Worm (Caenorhabditis elegans): ENCODE measurements around the gene M6.4.

M6.4 gene

ce11 chrX:645589-645988, 16.6 kb downstream of the M6.4 start:
- TF ChIP-seq nhr-90 (tag; optimal IDR thresholded peaks at IDR 0.05; ENCODE audit: poor library complexity) (peak; percentile 19), fkh-4 (tag; optimal IDR thresholded peaks at IDR 0.05; ENCODE audit: borderline replicate concordance) (no peak), elt-2 (tag; optimal IDR thresholded peaks at IDR 0.05) (peak; percentile 73), lin-35 (GFP tag; optimal IDR thresholded peaks at IDR 0.05) (peak in 1 of 2 experiments; percentile 11)

- TF ChIP-seq unc-86 (tag; optimal IDR thresholded peaks at IDR 0.05) (no peak), elt-2 (tag; optimal IDR thresholded peaks at IDR 0.05) (peak; percentile 19), pqm-1 (tag; optimal IDR thresholded peaks at IDR 0.05) (no peak), mep-1 (tag; optimal IDR thresholded peaks at IDR 0.05) (no peak), zip-4 (GFP tag; optimal IDR thresholded peaks at IDR 0.05) (no peak)
Measured at ce11 chrX:646493-646892, 17.5 kb downstream of the M6.4 start.

- TF ChIP-seq elt-2 (tag; optimal IDR thresholded peaks at IDR 0.05) (peak; percentile 42), nhr-47 (tag; optimal IDR thresholded peaks at IDR 0.05) (no peak), nhr-12 (tag; optimal IDR thresholded peaks at IDR 0.05) (no peak), lin-35 (GFP tag; optimal IDR thresholded peaks at IDR 0.05) (peak in 1 of 2 experiments; percentile 24), lsy-2 (tag; optimal IDR thresholded peaks at IDR 0.05) (no peak), efl-1 (optimal IDR thresholded peaks at IDR 0.05) (no peak), efl-1 (GFP tag; optimal IDR thresholded peaks at IDR 0.05 in 1 of 2) (peak in 1 of 2 experiments; percentile 79)
Measured at ce11 chrX:651616-652015, 22.6 kb downstream of the M6.4 start.

- TF ChIP-seq ets-5 (GFP tag; IDR thresholded peaks at IDR 0.05) = no peak
- no peak for TF ChIP-seq fkh-4 (tag; optimal IDR thresholded peaks at IDR 0.05; ENCODE audit: borderline replicate concordance)
- TF ChIP-seq nhr-47 (tag; optimal IDR thresholded peaks at IDR 0.05) = no peak
- TF ChIP-seq mep-1 (tag; optimal IDR thresholded peaks at IDR 0.05) = no peak
- TF ChIP-seq elt-2 (tag; optimal IDR thresholded peaks at IDR 0.05) = no peak
- TF ChIP-seq fkh-10 (GFP tag; optimal IDR thresholded peaks at IDR 0.05) = no peak
- no peak for TF ChIP-seq ceh-82 (tag; optimal IDR thresholded peaks at IDR 0.05)
- TF ChIP-seq C04F5.9 (tag; optimal IDR thresholded peaks at IDR 0.05) = no peak
- no peak for TF ChIP-seq nhr-237 (tag; optimal IDR thresholded peaks at IDR 0.05)
- no peak for TF ChIP-seq nhr-85 (tag)
Measured at ce11 chrX:654804-655203, 25.8 kb downstream of the M6.4 start, which contains the start of gene ifc-2. Gene ifc-2 (minus strand): TSS chrX:654904.

- TF ChIP-seq fkh-4 (tag; optimal IDR thresholded peaks at IDR 0.05; ENCODE audit: borderline replicate concordance) = no peak
- no peak for TF ChIP-seq nhr-12 (tag; optimal IDR thresholded peaks at IDR 0.05)
- no peak for TF ChIP-seq fos-1 (tag; optimal IDR thresholded peaks at IDR 0.05)
- TF ChIP-seq nhr-11 (tag; optimal IDR thresholded peaks at IDR 0.05) = no peak
Measured at ce11 chrX:655884-656283, 26.9 kb downstream of the M6.4 start, which contains the start of gene lpr-7. Gene lpr-7 (plus strand): TSS chrX:656184.

- TF ChIP-seq aha-1 (tag; optimal IDR thresholded peaks at IDR 0.05) = no peak
- TF ChIP-seq ceh-82 (tag; optimal IDR thresholded peaks at IDR 0.05) = peak in 1 of 3 experiments; percentile 62
- peak; percentile 50 to 51 for TF ChIP-seq lsy-2 (tag; optimal IDR thresholded peaks at IDR 0.05)
- no peak for TF ChIP-seq ceh-90 (tag; optimal IDR thresholded peaks at IDR 0.05)
- TF ChIP-seq nhr-20 (tag; optimal IDR thresholded peaks at IDR 0.05) = peak; percentile 50
- no peak for TF ChIP-seq ceh-63 (GFP tag; optimal IDR thresholded peaks at IDR 0.05)
- peak; percentile 43 for TF ChIP-seq mef-2 (tag; optimal IDR thresholded peaks at IDR 0.05)
- peak; percentile 81 for TF ChIP-seq nhr-47 (tag; optimal IDR thresholded peaks at IDR 0.05)
- TF ChIP-seq dsc-1 (tag; optimal IDR thresholded peaks at IDR 0.05) = peak; percentile 83
- TF ChIP-seq nhr-71 (tag; optimal IDR thresholded peaks at IDR 0.05) = peak; percentile 87
- peak; percentile 91 for TF ChIP-seq lin-14 (GFP tag; optimal IDR thresholded peaks at IDR 0.05)
- peak; percentile 71 for TF ChIP-seq unc-86 (tag; optimal IDR thresholded peaks at IDR 0.05)
- TF ChIP-seq sox-4 (tag; optimal IDR thresholded peaks at IDR 0.05) = peak; percentile 71
- peak; percentile 69 for TF ChIP-seq mep-1 (tag; optimal IDR thresholded peaks at IDR 0.05)
- peak; percentile 68 for TF ChIP-seq egl-13 (tag; optimal IDR thresholded peaks at IDR 0.05)
- no peak for TF ChIP-seq snpc-4 (tag; optimal IDR thresholded peaks at IDR 0.05)
- TF ChIP-seq efl-3 (GFP tag; optimal IDR thresholded peaks at IDR 0.05) = no peak
- TF ChIP-seq dpl-1 (GFP tag; optimal IDR thresholded peaks at IDR 0.05) = no peak
- TF ChIP-seq ceh-8 (GFP tag; optimal IDR thresholded peaks at IDR 0.05) = peak; percentile 7
- peak; percentile 53 for TF ChIP-seq tbx-2 (tag; optimal IDR thresholded peaks at IDR 0.05)
- TF ChIP-seq irx-1 (tag; optimal IDR thresholded peaks at IDR 0.05) = peak; percentile 0
- TF ChIP-seq zag-1 (tag; optimal IDR thresholded peaks at IDR 0.05) = peak; percentile 36
- no peak for TF ChIP-seq nhr-85 (tag)
- TF ChIP-seq efl-1 (optimal IDR thresholded peaks at IDR 0.05) = peak in 1 of 2 experiments; percentile 11
- TF ChIP-seq efl-1 (GFP tag; optimal IDR thresholded peaks at IDR 0.05 in 1 of 2) = no peak
- peak; percentile 46 for TF ChIP-seq pax-3 (tag; optimal IDR thresholded peaks at IDR 0.05)
- TF ChIP-seq xbp-1 (tag; optimal IDR thresholded peaks at IDR 0.05) = peak; percentile 41
Measured at ce11 chrX:661727-662330, 32.8 kb downstream of the M6.4 start, which contains the start of gene rund-1. Gene rund-1 (minus strand): TSS chrX:661777.
